Worm (Caenorhabditis elegans): ENCODE measurements around the gene exc-6.

exc-6 gene

DNA sequence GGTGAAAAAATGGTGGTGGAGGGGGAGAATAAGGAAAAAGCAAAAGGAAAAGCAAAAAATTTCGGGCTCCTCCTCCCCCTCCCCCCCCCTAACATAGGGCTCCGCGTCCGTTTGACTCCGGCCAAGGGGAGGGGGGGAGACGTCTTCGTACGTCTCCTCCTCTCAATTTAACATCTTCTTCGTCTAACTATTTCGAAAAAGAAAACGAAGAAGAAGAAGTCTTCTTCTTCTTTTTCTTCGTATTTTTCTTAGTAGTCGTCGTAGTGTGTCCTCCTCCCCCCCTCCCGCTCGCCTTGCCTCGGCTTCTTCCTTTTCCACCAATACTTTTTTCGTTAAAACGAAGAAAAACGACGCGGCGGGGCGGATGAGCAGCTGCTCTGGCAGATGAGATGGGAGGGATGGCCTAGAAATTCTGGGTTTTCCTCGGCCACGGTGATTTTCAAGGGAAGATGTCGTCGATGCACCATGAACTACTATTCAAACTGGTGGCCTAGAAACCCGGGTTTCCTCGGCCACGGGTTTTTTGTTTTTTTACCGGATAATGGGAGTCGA lies 33.9 kb downstream of the exc-6 start:
- peak; percentile 25 for TF ChIP-seq unc-42 (tag; optimal IDR thresholded peaks at IDR 0.05)
- no peak for TF ChIP-seq lim-6 (tag; optimal IDR thresholded peaks at IDR 0.05)
- peak; percentile 39 for TF ChIP-seq ceh-31 (tag; optimal IDR thresholded peaks at IDR 0.05)
- no peak for TF ChIP-seq syd-9 (tag; optimal IDR thresholded peaks at IDR 0.05)
- no peak for TF ChIP-seq ceh-45 (GFP tag; IDR thresholded peaks at IDR 0.05)
- no peak for TF ChIP-seq pha-2 (tag; optimal IDR thresholded peaks at IDR 0.05)

DNA sequence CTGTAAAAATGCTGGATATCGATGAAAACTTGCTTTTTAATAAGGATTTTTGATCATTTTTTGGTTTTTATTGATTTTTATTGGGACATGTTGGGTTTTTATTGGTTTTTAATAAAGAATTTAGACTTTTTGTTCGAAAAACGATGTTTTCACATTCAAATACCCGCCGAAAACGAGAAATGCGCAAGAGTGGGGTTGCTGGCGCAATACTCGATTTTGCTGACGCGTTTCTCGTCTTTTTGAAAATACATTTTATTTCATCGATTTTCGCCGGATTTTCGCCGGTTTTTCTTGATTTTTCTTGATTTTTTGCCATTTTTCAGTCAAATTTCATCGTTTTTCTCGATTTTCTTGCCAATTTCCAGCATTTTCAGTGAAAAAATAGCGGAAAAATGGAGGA lies 39.8 kb downstream of the exc-6 start, which contains the start of gene smr-1:
Gene smr-1, plus strand, starts transcription at position 375 of the 400 bp plus-strand sequence.
- TF ChIP-seq ceh-34 (tag; optimal IDR thresholded peaks at IDR 0.05) (peak; percentile 16), nhr-232 (tag; optimal IDR thresholded peaks at IDR 0.05) (peak; percentile 4), ceh-18 (tag; optimal IDR thresholded peaks at IDR 0.05) (peak; percentile 36), ceh-24 (tag; optimal IDR thresholded peaks at IDR 0.05) (no peak), pat-9 (tag; optimal IDR thresholded peaks at IDR 0.05) (no peak), unc-86 (tag; optimal IDR thresholded peaks at IDR 0.05) (peak; percentile 57), tbx-2 (tag; optimal IDR thresholded peaks at IDR 0.05) (peak; percentile 68), gmeb-2 (tag; optimal IDR thresholded peaks at IDR 0.05) (peak; percentile 51), ceh-31 (tag; optimal IDR thresholded peaks at IDR 0.05) (no peak), rnt-1 (tag; optimal IDR thresholded peaks at IDR 0.05) (no peak), unc-3 (GFP tag; conservative IDR thresholded peaks at IDR 0.05) (0 out of 2 replicates have a peak, but pooled peaks have one; percentile 48), unc-3 (tag; optimal IDR thresholded peaks at IDR 0.05) (peak; percentile 21), elt-2 (tag; optimal IDR thresholded peaks at IDR 0.05) (peak; percentile 56), ceh-14 (tag; optimal IDR thresholded peaks at IDR 0.05) (no peak), ceh-30 (tag; optimal IDR thresholded peaks at IDR 0.05) (peak; percentile 54), C38D4.7 (GFP tag; optimal IDR thresholded peaks at IDR 0.05) (peak; percentile 25), che-1 (tag; optimal IDR thresholded peaks at IDR 0.05) (peak; percentile 38), dve-1 (tag; optimal IDR thresholded peaks at IDR 0.05) (peak; percentile 55), hlh-8 (tag; optimal IDR thresholded peaks at IDR 0.05) (no peak), sdc-2 (tag; optimal IDR thresholded peaks at IDR 0.05) (peak; percentile 33), fax-1 (tag; optimal IDR thresholded peaks at IDR 0.05) (peak; percentile 17), ttx-3 (tag; optimal IDR thresholded peaks at IDR 0.05) (peak; percentile 47), pros-1 (tag; optimal IDR thresholded peaks at IDR 0.05) (no peak), ztf-16 (tag; optimal IDR thresholded peaks at IDR 0.05) (peak; percentile 49), unc-42 (tag; optimal IDR thresholded peaks at IDR 0.05) (peak; percentile 41), T23F11.4 (GFP tag; optimal IDR thresholded peaks at IDR 0.05) (peak; percentile 3), ceh-48 (tag; optimal IDR thresholded peaks at IDR 0.05) (peak; percentile 71), hlh-13 (GFP tag; optimal IDR thresholded peaks at IDR 0.05) (peak; percentile 3), nfya-1 (tag; optimal IDR thresholded peaks at IDR 0.05) (peak; percentile 58), sox-4 (tag; optimal IDR thresholded peaks at IDR 0.05) (peak; percentile 70), ets-4 (tag; optimal IDR thresholded peaks at IDR 0.05) (peak; percentile 16), madf-2 (tag; optimal IDR thresholded peaks at IDR 0.05) (peak; percentile 9), fkh-10 (GFP tag; optimal IDR thresholded peaks at IDR 0.05) (no peak)

DNA sequence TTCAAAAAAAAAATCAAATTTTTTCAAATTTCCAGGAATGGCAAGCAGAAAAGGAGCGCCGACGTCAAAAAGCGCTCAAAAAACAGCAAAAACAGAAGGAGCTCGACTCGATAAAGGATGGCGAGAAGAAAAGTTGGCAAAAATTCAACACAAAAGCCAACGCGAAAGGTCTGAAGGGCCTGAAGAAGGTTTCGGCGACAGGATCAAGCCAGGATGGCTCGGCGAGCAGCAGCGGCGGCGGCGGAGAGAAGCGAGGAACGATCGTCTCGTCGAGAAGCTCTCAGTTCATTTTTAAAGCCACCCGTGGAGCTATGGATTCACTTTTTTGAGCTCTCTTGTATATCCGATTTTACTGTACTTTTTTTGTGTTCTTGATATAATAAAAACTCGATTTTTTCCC lies 41.8 kb downstream of the exc-6 start:
- TF ChIP-seq ceh-45 (GFP tag; IDR thresholded peaks at IDR 0.05), result no peak
- TF ChIP-seq pha-2 (tag; optimal IDR thresholded peaks at IDR 0.05), result no peak
- no peak for TF ChIP-seq ceh-18 (tag; optimal IDR thresholded peaks at IDR 0.05)
- no peak for TF ChIP-seq unc-42 (tag; optimal IDR thresholded peaks at IDR 0.05)
- TF ChIP-seq pag-3 (tag; optimal IDR thresholded peaks at IDR 0.05; ENCODE audit: borderline replicate concordance), result no peak
- TF ChIP-seq fkh-6 (tag; optimal IDR thresholded peaks at IDR 0.05), result no peak
- no peak for TF ChIP-seq unc-86 (tag; optimal IDR thresholded peaks at IDR 0.05)
- no peak for TF ChIP-seq hlh-8 (tag; optimal IDR thresholded peaks at IDR 0.05)
- TF ChIP-seq pha-4 (tag; optimal IDR thresholded peaks at IDR 0.05), result no peak
- no peak for TF ChIP-seq tbx-7 (tag; optimal IDR thresholded peaks at IDR 0.05)
- no peak for TF ChIP-seq sox-2 (GFP tag; IDR thresholded peaks at IDR 0.05)
- no peak for TF ChIP-seq nhr-232 (tag; optimal IDR thresholded peaks at IDR 0.05)
- no peak for TF ChIP-seq zip-5 (tag; optimal IDR thresholded peaks at IDR 0.05)
- no peak for TF ChIP-seq ceh-30 (tag; optimal IDR thresholded peaks at IDR 0.05)
- no peak for TF ChIP-seq lin-11 (tag; optimal IDR thresholded peaks at IDR 0.05)
- no peak for TF ChIP-seq nhr-11 (tag; optimal IDR thresholded peaks at IDR 0.05)
- TF ChIP-seq ceh-9 (tag; optimal IDR thresholded peaks at IDR 0.05), result no peak
- TF ChIP-seq ceh-14 (tag; optimal IDR thresholded peaks at IDR 0.05), result no peak
- no peak for TF ChIP-seq Y22D7AL.16 (tag; optimal IDR thresholded peaks at IDR 0.05)
- no peak for TF ChIP-seq pqm-1 (tag; optimal IDR thresholded peaks at IDR 0.05)
